Fruit fly (Drosophila melanogaster) whole organism, embryonic: Measurements from ENCODE around the gene CG10116.

Experiments used
- Bdp1 ChIP-seq: fragments of 200-800 bp; sonication (Bioruptor generic); optimal IDR thresholded peaks from 3 replicates; lab custom pipeline; 2016; ENCODE audit warnings: missing biosample characterization, missing genetic modification characterization
- CG10267 ChIP-seq: fragments of 200-800 bp; sonication (Bioruptor generic); optimal IDR thresholded peaks from 2 replicates; lab custom pipeline; 2018; ENCODE audit warnings: missing biosample characterization, mild to moderate bottlenecking, missing genetic modification characterization, moderate library complexity
- CG10565 ChIP-seq: fragments of 200-800 bp; sonication (Bioruptor generic); optimal IDR thresholded peaks from 3 replicates; lab custom pipeline; 2016; ENCODE audit warnings: missing biosample characterization, mild to moderate bottlenecking, missing genetic modification characterization
- CG12104 ChIP-seq: fragments of 200-800 bp; sonication (Bioruptor generic); optimal IDR thresholded peaks from 3 replicates; lab custom pipeline; 2016; ENCODE audit warnings: missing biosample characterization, missing genetic modification characterization
- CG12299 ChIP-seq: fragments of 200-800 bp; sonication (Bioruptor generic); optimal IDR thresholded peaks from 2 replicates; lab custom pipeline; 2018; ENCODE audit warnings: missing biosample characterization, mild to moderate bottlenecking, missing genetic modification characterization
- CG13775 ChIP-seq: fragments of 200-800 bp; sonication (Bioruptor generic); optimal IDR thresholded peaks from 3 replicates; lab custom pipeline; 2017; ENCODE audit warnings: missing biosample characterization, mild to moderate bottlenecking, missing genetic modification characterization
- CG13894 ChIP-seq: fragments of 200-800 bp; sonication (Bioruptor generic); optimal IDR thresholded peaks from 3 replicates; lab custom pipeline; 2018; ENCODE audit warnings: missing biosample characterization, mild to moderate bottlenecking, missing genetic modification characterization, moderate library complexity
- CG14667 ChIP-seq: fragments of 200-800 bp; sonication (Bioruptor generic); IDR thresholded peaks from 2 replicates; pipeline ENCODE4 v1.3.6; 2022; ENCODE audit warnings: missing biosample characterization, missing genetic modification characterization
- CG15269 ChIP-seq: fragments of 200-800 bp; sonication (Bioruptor generic); optimal IDR thresholded peaks from 2 replicates; lab custom pipeline; 2018; ENCODE audit warnings: missing biosample characterization, mild to moderate bottlenecking, missing genetic modification characterization, moderate library complexity
- CG16813 ChIP-seq: fragments of 200-800 bp; sonication (Bioruptor generic); IDR thresholded peaks from 3 replicates; pipeline ENCODE4 v1.3.6; 2022; ENCODE audit warnings: missing biosample characterization, missing genetic modification characterization; ENCODE audit not compliant: partially characterized antibody
- CG1792 ChIP-seq: fragments of 200-800 bp; sonication (Bioruptor generic); optimal IDR thresholded peaks from 2 replicates; lab custom pipeline; 2016; ENCODE audit warnings: missing biosample characterization, missing genetic modification characterization
- CG2129 ChIP-seq: fragments of 200-800 bp; sonication (Bioruptor generic); IDR thresholded peaks from 2 replicates; pipeline ENCODE4 v1.3.6; 2022; ENCODE audit warnings: missing biosample characterization, missing genetic modification characterization; ENCODE audit not compliant: partially characterized antibody
- CG30403 ChIP-seq: fragments of 200-800 bp; sonication (Bioruptor generic); optimal IDR thresholded peaks from 3 replicates; lab custom pipeline; 2016; ENCODE audit warnings: missing biosample characterization, missing genetic modification characterization
- CG31441 ChIP-seq: fragments of 200-800 bp; sonication (Bioruptor generic); IDR thresholded peaks from 2 replicates; pipeline ENCODE4 v1.3.6; 2022; ENCODE audit warnings: missing biosample characterization, missing genetic modification characterization
- CG5245 ChIP-seq: fragments of 200-800 bp; sonication (Bioruptor generic); optimal IDR thresholded peaks from 3 replicates; lab custom pipeline; 2016; ENCODE audit warnings: missing biosample characterization, missing genetic modification characterization
- CG6272 ChIP-seq: fragments of 200-800 bp; sonication (Bioruptor generic); IDR thresholded peaks from 2 replicates; pipeline ENCODE4 v1.3.6; 2022; ENCODE audit warnings: missing biosample characterization, missing genetic modification characterization
- CG6689 ChIP-seq: fragments of 200-800 bp; sonication (Bioruptor generic); IDR thresholded peaks from 2 replicates; pipeline ENCODE4 v1.3.6; 2022; ENCODE audit warnings: missing biosample characterization, missing genetic modification characterization
- CG7928 ChIP-seq: fragments of 200-800 bp; sonication (Bioruptor generic); optimal IDR thresholded peaks from 2 replicates; lab custom pipeline; 2017; ENCODE audit warnings: missing biosample characterization, mild to moderate bottlenecking, missing genetic modification characterization
- CG7987 ChIP-seq: fragments of 200-800 bp; sonication (Bioruptor generic); optimal IDR thresholded peaks from 2 replicates; lab custom pipeline; 2018; ENCODE audit warnings: missing biosample characterization, mild to moderate bottlenecking, missing genetic modification characterization, moderate library complexity
- CG8478 ChIP-seq: fragments of >200 bp; optimal IDR thresholded peaks from 2 replicates; lab custom pipeline; 2018
- CTCF ChIP-seq: fragments of 200-800 bp; sonication (Bioruptor generic); optimal IDR thresholded peaks from 2 replicates; lab custom pipeline; 2017; ENCODE audit warnings: missing biosample characterization, mild to moderate bottlenecking, missing genetic modification characterization, moderate library complexity
- E2f1 ChIP-seq: fragments of 200-800 bp; sonication (Bioruptor generic); IDR thresholded peaks from 2 replicates; pipeline ENCODE4 v1.3.6; 2022; ENCODE audit warnings: missing biosample characterization, missing genetic modification characterization
- E2f2 ChIP-seq: fragments of 200-800 bp; sonication (Bioruptor generic); IDR thresholded peaks from 2 replicates; pipeline ENCODE4 v1.3.6; 2022; ENCODE audit warnings: missing biosample characterization, missing genetic modification characterization
- Eip74EF ChIP-seq, 2 experiments: fragments of 200-800 bp in 1 of 2; fragments of >200 bp in 1 of 2; sonication (Bioruptor generic) in 1 of 2; optimal IDR thresholded peaks; 2 replicates each; lab custom pipeline; 2017 to 2019; ENCODE audit warnings: missing biosample characterization in 2 of 2, missing genetic modification characterization in 2 of 2, mild to moderate bottlenecking in 1 of 2, moderate library complexity in 1 of 2
- Hr3 ChIP-seq: fragments of 200-800 bp; sonication (Bioruptor generic); optimal IDR thresholded peaks from 3 replicates; lab custom pipeline; 2016; ENCODE audit warnings: missing biosample characterization, missing genetic modification characterization
- Kr ChIP-seq: fragments of 200-800 bp; sonication (Bioruptor generic); optimal IDR thresholded peaks from 2 replicates; lab custom pipeline; 2017; ENCODE audit warnings: missing biosample characterization, mild to moderate bottlenecking, missing genetic modification characterization
- MESR4 ChIP-seq: fragments of 200-800 bp; sonication (Bioruptor generic); optimal IDR thresholded peaks from 2 replicates; lab custom pipeline; 2018; ENCODE audit warnings: missing biosample characterization, mild to moderate bottlenecking, missing genetic modification characterization, moderate library complexity
- Meics ChIP-seq: fragments of 200-800 bp; sonication (Bioruptor generic); optimal IDR thresholded peaks from 2 replicates; lab custom pipeline; 2017; ENCODE audit warnings: missing biosample characterization, mild to moderate bottlenecking, missing genetic modification characterization
- Scr ChIP-seq: fragments of 200-800 bp; sonication (Bioruptor generic); IDR thresholded peaks from 2 replicates; pipeline ENCODE4 v1.3.6; 2022; ENCODE audit warnings: missing biosample characterization, missing genetic modification characterization; ENCODE audit not compliant: partially characterized antibody
- Six4 ChIP-seq: fragments of 200-800 bp; sonication (Bioruptor generic); optimal IDR thresholded peaks from 2 replicates; lab custom pipeline; 2016; ENCODE audit warnings: missing biosample characterization, missing genetic modification characterization
- Sry-δ ChIP-seq: fragments of 200-800 bp; sonication (Bioruptor generic); optimal IDR thresholded peaks from 2 replicates; lab custom pipeline; 2016; ENCODE audit warnings: missing biosample characterization, missing genetic modification characterization
- Taf1 ChIP-seq: fragments of 200-800 bp; sonication (Bioruptor generic); IDR thresholded peaks from 2 replicates; pipeline ENCODE4 v1.3.6; 2022; ENCODE audit warnings: missing biosample characterization, missing genetic modification characterization
- ato ChIP-seq: fragments of 200-800 bp; sonication (Bioruptor generic); IDR thresholded peaks from 2 replicates; pipeline ENCODE4 v1.3.6; 2022; ENCODE audit warnings: missing biosample characterization, missing genetic modification characterization; ENCODE audit not compliant: partially characterized antibody
- az2 ChIP-seq: fragments of 200-800 bp; sonication (Bioruptor generic); optimal IDR thresholded peaks from 3 replicates; lab custom pipeline; 2016; ENCODE audit warnings: missing biosample characterization, missing genetic modification characterization
- cwo ChIP-seq: fragments of 200-800 bp; sonication (Bioruptor generic); optimal IDR thresholded peaks from 3 replicates; lab custom pipeline; 2017; ENCODE audit warnings: missing biosample characterization, missing genetic modification characterization, mild to moderate bottlenecking, moderate library complexity, missing genetic modification reagents
- dan ChIP-seq: fragments of 200-800 bp; sonication (Bioruptor generic); IDR thresholded peaks from 2 replicates; pipeline ENCODE4 v1.3.6; 2022; ENCODE audit warnings: missing biosample characterization, missing genetic modification characterization
- dmrt11E ChIP-seq: fragments of 200-800 bp; sonication (Bioruptor generic); optimal IDR thresholded peaks from 3 replicates; lab custom pipeline; 2018; ENCODE audit warnings: missing biosample characterization, mild to moderate bottlenecking, missing genetic modification characterization, moderate library complexity
- ems ChIP-seq: fragments of 200-800 bp; sonication (Bioruptor generic); optimal IDR thresholded peaks from 3 replicates; lab custom pipeline; 2016; ENCODE audit warnings: missing biosample characterization, missing genetic modification characterization
- fd102C ChIP-seq: fragments of 200-800 bp; sonication (Bioruptor generic); optimal IDR thresholded peaks from 2 replicates; lab custom pipeline; 2018; ENCODE audit warnings: missing biosample characterization, mild to moderate bottlenecking, missing genetic modification characterization, moderate library complexity
- fu2 ChIP-seq: fragments of 200-800 bp; sonication (Bioruptor generic); optimal IDR thresholded peaks from 2 replicates; lab custom pipeline; 2016; ENCODE audit warnings: missing biosample characterization, missing genetic modification characterization
- gsb ChIP-seq: fragments of 200-800 bp; sonication (Bioruptor generic); IDR thresholded peaks from 2 replicates; pipeline ENCODE4 v1.3.6; 2022; ENCODE audit warnings: missing biosample characterization, missing genetic modification characterization
- ham ChIP-seq: fragments of 200-800 bp; sonication (Bioruptor generic); IDR thresholded peaks from 2 replicates; pipeline ENCODE4 v1.3.6; 2022; ENCODE audit warnings: missing biosample characterization, missing genetic modification characterization
- hb ChIP-seq: fragments of 200-800 bp; sonication (Bioruptor generic); IDR thresholded peaks from 3 replicates; pipeline ENCODE4 v1.3.6; 2022; ENCODE audit warnings: missing biosample characterization, missing genetic modification characterization; ENCODE audit not compliant: partially characterized antibody
- jing ChIP-seq: fragments of 200-800 bp; sonication (Bioruptor generic); optimal IDR thresholded peaks from 2 replicates; lab custom pipeline; 2018; ENCODE audit warnings: missing biosample characterization, mild to moderate bottlenecking, missing genetic modification characterization
- lola ChIP-seq, 3 experiments: fragments of >200 bp in 2 of 3; fragments of 200-800 bp in 1 of 3; sonication (Bioruptor generic) in 1 of 3; optimal IDR thresholded peaks; 2 replicates each; lab custom pipeline; 2017 to 2019; ENCODE audit warnings: missing biosample characterization in 3 of 3, missing genetic modification characterization in 3 of 3, mild to moderate bottlenecking in 1 of 3, moderate library complexity in 1 of 3
- nerfin-1 ChIP-seq: fragments of 200-800 bp; sonication (Bioruptor generic); optimal IDR thresholded peaks from 3 replicates; lab custom pipeline; 2019; ENCODE audit warnings: missing biosample characterization, mild to moderate bottlenecking, missing genetic modification characterization, moderate library complexity
- nerfin-2 ChIP-seq: fragments of 200-800 bp; sonication (Bioruptor generic); IDR thresholded peaks from 2 replicates; pipeline ENCODE4 v1.3.6; 2022; ENCODE audit warnings: missing biosample characterization, missing genetic modification characterization; ENCODE audit not compliant: partially characterized antibody
- nmo ChIP-seq: fragments of 200-800 bp; sonication (Bioruptor generic); optimal IDR thresholded peaks from 2 replicates; lab custom pipeline; 2018; ENCODE audit warnings: missing biosample characterization, mild to moderate bottlenecking, missing genetic modification characterization, moderate library complexity
- tin ChIP-seq: fragments of 200-800 bp; sonication (Bioruptor generic); optimal IDR thresholded peaks from 3 replicates; lab custom pipeline; 2016; ENCODE audit warnings: missing biosample characterization, missing genetic modification characterization
- trem ChIP-seq: fragments of 200-800 bp; optimal IDR thresholded peaks from 3 replicates; lab custom pipeline; 2019; ENCODE audit warnings: missing biosample characterization, mild to moderate bottlenecking, missing genetic modification characterization, moderate library complexity

Gene CG10116

DNA sequence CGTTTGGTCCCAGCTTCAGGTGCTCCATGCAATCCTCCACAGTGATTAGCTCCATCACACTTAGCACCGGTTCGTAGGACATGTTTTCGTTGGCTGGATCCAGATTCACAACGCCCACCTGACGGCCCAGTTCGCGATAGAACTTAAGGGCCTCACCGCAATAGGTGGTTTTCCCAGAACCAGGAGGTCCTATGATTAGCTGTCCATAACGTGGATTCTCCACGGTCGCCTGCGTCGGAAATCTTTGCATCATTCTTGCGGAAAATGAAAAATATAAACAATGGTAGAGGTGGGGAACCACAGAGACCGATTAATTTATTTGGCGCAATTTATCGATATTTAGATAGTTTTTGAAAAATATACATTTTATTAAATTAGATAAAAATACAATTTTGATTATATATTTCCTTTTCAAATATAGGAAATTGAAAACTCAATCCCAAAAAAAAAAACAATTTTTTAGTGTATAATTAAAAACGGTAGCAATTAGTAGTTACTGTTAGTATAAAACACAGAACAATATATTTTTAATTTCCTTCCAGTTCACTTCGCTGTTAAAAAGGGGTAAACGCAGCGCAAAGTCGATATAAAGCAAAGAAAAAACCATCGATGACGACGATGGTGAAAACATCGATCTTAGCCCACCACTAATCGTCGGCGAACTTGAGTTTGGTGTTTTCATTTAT, 44.7 kb downstream of the CG10116 start, which contains the start of the genes CG10222 and flr (continued):
- TF ChIP-seq CG15269 (tag; lab: Kevin White, UChicago) (peak; percentile 5), Bdp1 (GFP tag; lab: Kevin White, UChicago) (no peak), az2 (no peak), nerfin-1 (tag; lab: Kevin White, UChicago) (no peak), CG12299 (tag; lab: Kevin White, UChicago) (no peak), CG2129 (GFP tag; lab: Robert Waterston, UW) (peak; percentile 46; the same call in 1 of the 2 replicates), MESR4 (no peak), ato (GFP tag; lab: Robert Waterston, UW) (no peak), nerfin-2 (GFP tag; lab: Robert Waterston, UW) (peak; percentile 44; the same call in 1 of the 2 replicates), ham (no peak), Taf1 (no peak), fd102C (no peak), jing (no peak), CG7928 (GFP tag; lab: Kevin White, UChicago) (no peak), fu2 (no peak), lola (GFP tag; optimal IDR thresholded peaks at IDR 0.05; lab: Kevin White, UChicago) (no peak), ems (GFP tag; lab: Kevin White, UChicago) (no peak), E2f1 (no peak), CG8478 (lab: Kevin White, UChicago) (no peak), nmo (GFP tag; lab: Kevin White, UChicago) (peak; percentile 53), dmrt11E (tag; lab: Kevin White, UChicago) (no peak), trem (tag; lab: Kevin White, UChicago) (peak; percentile 41), Sry-δ (GFP tag; lab: Kevin White, UChicago) (peak; percentile 86), cwo (no peak), CG10267 (tag; lab: Kevin White, UChicago) (peak; percentile 42), CG30403 (GFP tag; lab: Kevin White, UChicago) (peak; percentile 32), CG6689 (GFP tag; lab: Robert Waterston, UW) (no peak), Hr3 (no peak), CG7987 (GFP tag; lab: Kevin White, UChicago) (no peak), hb (GFP tag; lab: Robert Waterston, UW) (peak; percentile 69), CG31441 (GFP tag; lab: Robert Waterston, UW) (peak; percentile 45; the same call in 1 of the 2 replicates), CG12104 (GFP tag; lab: Kevin White, UChicago) (peak; percentile 20), Six4 (no peak), CG13894 (no peak), dan (GFP tag; lab: Robert Waterston, UW) (no peak), Meics (peak; percentile 27), Kr (peak; percentile 98), CG10565 (GFP tag; lab: Kevin White, UChicago) (no peak), E2f2 (GFP tag; lab: Robert Waterston, UW) (peak; percentile 80), Eip74EF (GFP tag; optimal IDR thresholded peaks at IDR 0.05; lab: Kevin White, UChicago) (no peak), CG14667 (GFP tag; lab: Robert Waterston, UW) (no peak), CG16813 (GFP tag; lab: Robert Waterston, UW) (peak; percentile 75), gsb (GFP tag; lab: Robert Waterston, UW) (no peak), tin (GFP tag; lab: Kevin White, UChicago) (no peak), CG13775 (no peak), CG6272 (GFP tag; lab: Robert Waterston, UW) (no peak), CG1792 (GFP tag; lab: Kevin White, UChicago) (no peak), Scr (GFP tag; lab: Robert Waterston, UW) (peak; percentile 87), CG5245 (GFP tag; lab: Kevin White, UChicago) (no peak), CTCF (GFP tag; lab: Kevin White, UChicago) (no peak)
